Worm (Caenorhabditis elegans) whole organism, L3 larva: ENCODE measurements around the gene C53A5.13.

Source experiments
- R02D3.7 ChIP-seq: fragments of 150-350 bp; optimal IDR thresholded peaks from 2 replicates; lab custom pipeline; 2014; ENCODE audit warnings: missing biosample characterization, missing genetic modification characterization
- ZK546.5 ChIP-seq: sonication (generic microtip); optimal IDR thresholded peaks from 2 replicates; lab custom pipeline; 2017; ENCODE audit warnings: missing biosample characterization, missing genetic modification characterization
- ama-1 ChIP-seq: fragments of 150-350 bp; optimal IDR thresholded peaks from 2 replicates; lab custom pipeline; 2018
- ceh-9 ChIP-seq: sonication (generic microtip); optimal IDR thresholded peaks from 2 replicates; lab custom pipeline; 2018; ENCODE audit warnings: missing biosample characterization, missing genetic modification characterization
- elt-1 ChIP-seq: fragments of 150-350 bp; optimal IDR thresholded peaks from 2 replicates; lab custom pipeline; 2014; ENCODE audit warnings: missing biosample characterization, missing genetic modification characterization
- elt-2 ChIP-seq: sonication (generic microtip); optimal IDR thresholded peaks from 2 replicates; lab custom pipeline; 2016; ENCODE audit warnings: missing genetic modification reagents, mild to moderate bottlenecking, missing genetic modification characterization, missing compliant biosample characterization
- fkh-10 ChIP-seq: sonication (generic microtip); optimal IDR thresholded peaks from 2 replicates; lab custom pipeline; 2017; ENCODE audit warnings: missing biosample characterization, missing genetic modification reagents, missing genetic modification characterization
- fkh-2 ChIP-seq: fragments of 150-350 bp; optimal IDR thresholded peaks from 2 replicates; lab custom pipeline; 2014; ENCODE audit warnings: missing biosample characterization, missing genetic modification reagents, missing genetic modification characterization
- hmg-11 ChIP-seq: sonication (generic microtip); optimal IDR thresholded peaks from 2 replicates; lab custom pipeline; 2016; ENCODE audit warnings: missing genetic modification characterization, missing compliant biosample characterization
- jun-1 ChIP-seq: fragments of 150-350 bp; optimal IDR thresholded peaks from 2 replicates; lab custom pipeline; 2014; ENCODE audit warnings: missing biosample characterization, missing genetic modification reagents, missing genetic modification characterization
- lin-15B ChIP-seq: fragments of 150-350 bp; optimal IDR thresholded peaks from 2 replicates; lab custom pipeline; 2014; ENCODE audit warnings: missing biosample characterization, missing genetic modification characterization
- lin-39 ChIP-seq: fragments of 150-350 bp; optimal IDR thresholded peaks from 2 replicates; lab custom pipeline; 2018; ENCODE audit warnings: missing biosample characterization, missing genetic modification reagents, missing genetic modification characterization
- lsy-12 ChIP-seq: sonication (generic microtip); optimal IDR thresholded peaks from 2 replicates; lab custom pipeline; 2016; ENCODE audit warnings: mild to moderate bottlenecking, missing genetic modification characterization, missing compliant biosample characterization
- nhr-237 ChIP-seq: fragments of 150-350 bp; optimal IDR thresholded peaks from 2 replicates; lab custom pipeline; 2014; ENCODE audit warnings: missing biosample characterization, missing genetic modification characterization
- nhr-67 ChIP-seq: fragments of 150-350 bp; optimal IDR thresholded peaks from 2 replicates; lab custom pipeline; 2014; ENCODE audit warnings: missing biosample characterization, missing genetic modification characterization
- sea-2 ChIP-seq: fragments of 150-350 bp; sonication (generic microtip); optimal IDR thresholded peaks from 4 replicates; lab custom pipeline; 2014; ENCODE audit warnings: missing biosample characterization, missing genetic modification reagents, missing genetic modification characterization
- snpc-4 ChIP-seq: fragments of 150-350 bp; optimal IDR thresholded peaks from 2 replicates; lab custom pipeline; 2014; ENCODE audit warnings: missing biosample characterization, missing genetic modification characterization
- tbx-2 ChIP-seq: sonication (generic microtip); optimal IDR thresholded peaks from 2 replicates; lab custom pipeline; 2016; ENCODE audit warnings: mild to moderate bottlenecking, missing genetic modification characterization, missing compliant biosample characterization
- unc-62 ChIP-seq: fragments of 150-350 bp; sonication (generic microtip); optimal IDR thresholded peaks from 4 replicates; lab custom pipeline; 2014; ENCODE audit warnings: missing biosample characterization, missing genetic modification reagents, missing genetic modification characterization

C53A5.13 gene

DNA sequence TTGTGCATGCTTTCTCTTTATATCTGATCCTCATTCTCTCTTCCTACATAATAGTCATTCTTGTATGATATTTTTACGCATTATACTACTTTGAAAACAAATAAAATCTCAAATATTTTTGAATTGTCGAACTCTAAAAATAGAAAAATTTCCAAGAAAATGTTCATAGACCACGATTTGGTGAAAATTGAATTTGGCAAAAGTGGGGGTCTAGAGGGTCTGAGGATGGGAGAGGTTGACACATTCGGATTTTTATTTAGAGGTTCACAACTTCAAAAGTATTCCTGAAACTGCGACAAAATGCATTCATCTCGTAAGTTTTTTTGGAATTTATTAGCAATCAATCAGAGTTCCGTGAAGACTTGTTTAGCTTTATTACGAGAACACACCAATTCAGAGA, 53.3 kb downstream of the C53A5.13 start, which contains the start of gene glb-22:
Gene glb-22, plus strand, starts transcription at position 301 of the 400 bp plus-strand sequence.
- TF ChIP-seq ama-1 (lab: Kevin White, UChicago) (no peak), ceh-9 (tag; lab: Kevin White, UChicago) (no peak), tbx-2 (tag; lab: Kevin White, UChicago) (no peak), R02D3.7 (tag; lab: Kevin White, UChicago) (no peak), sea-2 (GFP tag; lab: Kevin White, UChicago) (no peak), lin-15B (tag; lab: Kevin White, UChicago) (no peak), nhr-67 (tag; lab: Kevin White, UChicago) (no peak), elt-2 (tag; lab: Kevin White, UChicago) (no peak), lin-39 (tag; lab: Kevin White, UChicago) (no peak), fkh-2 (tag; lab: Kevin White, UChicago) (no peak), lsy-12 (tag; lab: Kevin White, UChicago) (no peak), jun-1 (no peak), fkh-10 (GFP tag; lab: Kevin White, UChicago) (no peak), hmg-11 (tag; lab: Kevin White, UChicago) (no peak), nhr-237 (tag; lab: Kevin White, UChicago) (no peak), snpc-4 (tag; lab: Kevin White, UChicago) (no peak), ZK546.5 (tag; lab: Kevin White, UChicago) (no peak)

DNA sequence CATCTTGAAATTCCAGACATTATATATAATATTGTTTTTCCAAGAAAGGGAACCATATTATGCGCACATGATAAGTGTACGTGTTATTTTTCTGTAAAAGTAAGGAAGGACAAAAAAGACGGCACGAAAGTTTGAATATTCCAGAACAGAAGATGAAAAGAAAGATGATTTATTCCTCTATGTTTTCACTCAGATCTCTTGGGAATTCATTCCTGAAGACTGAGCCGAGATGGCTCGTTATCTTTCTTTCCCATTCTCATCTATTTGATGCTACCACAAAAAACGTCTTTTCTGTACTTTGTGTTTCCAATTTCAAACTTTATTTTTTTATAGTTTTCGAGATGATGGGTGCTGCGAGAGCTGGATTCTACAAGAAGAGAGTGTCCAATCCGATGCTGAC, 57.1 kb downstream of the C53A5.13 start:
- TF ChIP-seq unc-62 (no peak), elt-1 (tag; lab: Kevin White, UChicago) (peak; percentile 66)
- TF ChIP-seq, all 47 proteins: peak for 1
